Worm (Caenorhabditis elegans): Measurements from ENCODE around the gene shpk-1.

ce11 chrIII:13642776-13643175, 35.0 kb downstream of the shpk-1 start:
- TF ChIP-seq nhr-237 (tag; optimal IDR thresholded peaks at IDR 0.05), result no peak
- TF ChIP-seq tbx-8 (GFP tag; optimal IDR thresholded peaks at IDR 0.05), result no peak
- TF ChIP-seq snpc-4 (tag; optimal IDR thresholded peaks at IDR 0.05), result no peak
- TF ChIP-seq lin-32 (GFP tag; optimal IDR thresholded peaks at IDR 0.05), result no peak
- no peak for TF ChIP-seq unc-39 (tag; optimal IDR thresholded peaks at IDR 0.05)
- TF ChIP-seq nhr-28 (tag; optimal IDR thresholded peaks at IDR 0.05), result no peak
- TF ChIP-seq pha-4 (tag; optimal IDR thresholded peaks at IDR 0.05), result no peak
- TF ChIP-seq elt-1 (tag; optimal IDR thresholded peaks at IDR 0.05; ENCODE audit: borderline replicate concordance, insufficient read depth), result no peak
- no peak for TF ChIP-seq blmp-1 (tag; optimal IDR thresholded peaks at IDR 0.05)
- no peak for TF ChIP-seq nhr-76 (tag; optimal IDR thresholded peaks at IDR 0.05)
- no peak for TF ChIP-seq unc-62 (GFP tag; optimal IDR thresholded peaks at IDR 0.05)
- TF ChIP-seq lin-13 (tag; optimal IDR thresholded peaks at IDR 0.05), result no peak
- no peak for TF ChIP-seq cnd-1 (tag; optimal IDR thresholded peaks at IDR 0.05)
- no peak for TF ChIP-seq elt-3 (tag; optimal IDR thresholded peaks at IDR 0.05)
